Worm (Caenorhabditis elegans) whole organism, L1 larva: ENCODE measurements around the gene ZC449.2.

Source experiments
- C16A3.4 ChIP-seq: fragments of 150-350 bp; optimal IDR thresholded peaks from 2 replicates; lab custom pipeline; 2014; ENCODE audit warnings: missing biosample characterization, missing genetic modification characterization
- blmp-1 ChIP-seq: fragments of 150-350 bp; optimal IDR thresholded peaks from 2 replicates; lab custom pipeline; 2014; ENCODE audit warnings: missing biosample characterization, missing genetic modification characterization
- ceh-8 ChIP-seq: fragments of 200-800 bp; sonication (Bioruptor generic); optimal IDR thresholded peaks from 2 replicates; lab custom pipeline; 2018; ENCODE audit warnings: mild to moderate bottlenecking, missing genetic modification characterization, moderate library complexity, missing compliant biosample characterization
- ces-1 ChIP-seq: fragments of 150-350 bp; optimal IDR thresholded peaks from 2 replicates; lab custom pipeline; 2014; ENCODE audit warnings: missing biosample characterization, missing genetic modification reagents, missing genetic modification characterization
- dpl-1 ChIP-seq, 3 experiments: fragments of 150-350 bp in 2 of 3; sonication (generic microtip) in 1 of 3; optimal IDR thresholded peaks; 2 replicates each; lab custom pipeline; 2014 to 2017; ENCODE audit warnings: missing biosample characterization in 3 of 3, missing genetic modification characterization in 3 of 3, missing genetic modification reagents in 3 of 3
- efl-1 ChIP-seq, 4 experiments: fragments of 150-350 bp; optimal IDR thresholded peaks in 3 of 4; peaks in 1 of 4; 1 replicate in 1 of 4; 2 replicates in 3 of 4; lab custom pipeline; 2014; ENCODE audit warnings: missing biosample characterization in 2 of 4, missing genetic modification characterization in 2 of 4, missing genetic modification reagents in 2 of 4
- elt-2 ChIP-seq: sonication (generic microtip); optimal IDR thresholded peaks from 2 replicates; lab custom pipeline; 2016; ENCODE audit warnings: missing genetic modification characterization, mild to moderate bottlenecking, inconsistent platforms, missing compliant biosample characterization, missing genetic modification reagents
- elt-3 ChIP-seq, 6 experiments: fragments of 150-350 bp in 1 of 6; sonication (generic microtip); optimal IDR thresholded peaks; 2 replicates each; lab custom pipeline; 2017 to 2018; ENCODE audit warnings: missing biosample characterization in 6 of 6, missing genetic modification characterization in 6 of 6, inconsistent platforms in 1 of 6
- ets-5 ChIP-seq: fragments of 200-800 bp; sonication (Bioruptor generic); IDR thresholded peaks from 2 replicates; pipeline ENCODE4 v1.3.6; 2022; ENCODE audit warnings: missing genetic modification characterization, missing compliant biosample characterization
- irx-1 ChIP-seq: sonication (generic microtip); optimal IDR thresholded peaks from 2 replicates; lab custom pipeline; 2016; ENCODE audit warnings: missing genetic modification characterization, missing compliant biosample characterization
- jun-1 ChIP-seq: fragments of 150-350 bp; optimal IDR thresholded peaks from 2 replicates; lab custom pipeline; 2014; ENCODE audit warnings: missing biosample characterization, missing genetic modification reagents, missing genetic modification characterization
- lin-14 ChIP-seq: fragments of 200-800 bp; sonication (Bioruptor generic); optimal IDR thresholded peaks from 2 replicates; lab custom pipeline; 2018; ENCODE audit warnings: mild to moderate bottlenecking, missing genetic modification characterization, moderate library complexity, missing compliant biosample characterization
- lsy-2 ChIP-seq, 2 experiments: fragments of 150-350 bp; optimal IDR thresholded peaks; 2 replicates each; lab custom pipeline; 2014; ENCODE audit warnings: missing biosample characterization in 2 of 2, missing genetic modification characterization in 2 of 2
- mdl-1 ChIP-seq, 2 experiments: fragments of 150-350 bp; optimal IDR thresholded peaks; 2 replicates each; lab custom pipeline; 2014 to 2017; ENCODE audit warnings: missing biosample characterization in 2 of 2, missing genetic modification characterization in 2 of 2, inconsistent platforms in 1 of 2
- mep-1 ChIP-seq: fragments of 150-350 bp; optimal IDR thresholded peaks from 2 replicates; lab custom pipeline; 2014; ENCODE audit warnings: missing biosample characterization, missing genetic modification characterization
- nhr-237 ChIP-seq: fragments of 150-350 bp; optimal IDR thresholded peaks from 2 replicates; lab custom pipeline; 2014; ENCODE audit warnings: missing biosample characterization, missing genetic modification characterization
- nhr-47 ChIP-seq: sonication (generic microtip); optimal IDR thresholded peaks from 2 replicates; lab custom pipeline; 2016; ENCODE audit warnings: mild to moderate bottlenecking, missing genetic modification characterization, moderate library complexity, missing compliant biosample characterization
- nhr-71 ChIP-seq: sonication (generic microtip); optimal IDR thresholded peaks from 2 replicates; lab custom pipeline; 2016; ENCODE audit warnings: mild to moderate bottlenecking, missing genetic modification characterization, moderate library complexity, missing compliant biosample characterization
- nhr-76 ChIP-seq: sonication (generic microtip); optimal IDR thresholded peaks from 2 replicates; lab custom pipeline; 2017; ENCODE audit warnings: missing biosample characterization, missing genetic modification characterization
- nhr-85 ChIP-seq: sonication (generic microtip); peaks from one replicate; lab custom pipeline; 2016; ENCODE audit warnings: missing genetic modification characterization, inconsistent platforms, missing compliant biosample characterization
- pag-3 ChIP-seq: sonication (generic microtip); optimal IDR thresholded peaks from 2 replicates; lab custom pipeline; 2017; ENCODE audit warnings: missing genetic modification characterization, mild to moderate bottlenecking, missing compliant biosample characterization, antibody characterized with exemption, borderline replicate concordance; ENCODE audit not compliant: insufficient read depth
- pqm-1 ChIP-seq: sonication (generic microtip); optimal IDR thresholded peaks from 3 replicates; lab custom pipeline; 2017; ENCODE audit warnings: missing biosample characterization, missing genetic modification characterization
- skn-1 ChIP-seq: fragments of 150-350 bp; optimal IDR thresholded peaks from 2 replicates; lab custom pipeline; 2014; ENCODE audit warnings: missing biosample characterization, missing genetic modification characterization
- sox-4 ChIP-seq: sonication (generic microtip); optimal IDR thresholded peaks from 2 replicates; lab custom pipeline; 2016; ENCODE audit warnings: missing genetic modification characterization, missing compliant biosample characterization
- sup-37 ChIP-seq: fragments of 200-800 bp; sonication (Bioruptor generic); optimal IDR thresholded peaks from 2 replicates; lab custom pipeline; 2018; ENCODE audit warnings: mild to moderate bottlenecking, missing genetic modification characterization, missing compliant biosample characterization
- tbx-2 ChIP-seq: sonication (generic microtip); optimal IDR thresholded peaks from 2 replicates; lab custom pipeline; 2016; ENCODE audit warnings: missing genetic modification characterization, missing compliant biosample characterization
- unc-130 ChIP-seq: fragments of 150-350 bp; optimal IDR thresholded peaks from 2 replicates; lab custom pipeline; 2017; ENCODE audit warnings: missing biosample characterization, missing genetic modification characterization, inconsistent platforms
- unc-30 ChIP-seq: sonication (generic microtip); optimal IDR thresholded peaks from 2 replicates; lab custom pipeline; 2017; ENCODE audit warnings: missing biosample characterization, missing genetic modification characterization
- unc-62 ChIP-seq: fragments of 150-350 bp; optimal IDR thresholded peaks from 2 replicates; lab custom pipeline; 2014; ENCODE audit warnings: missing biosample characterization, missing genetic modification reagents, missing genetic modification characterization
- unc-86 ChIP-seq: sonication (generic microtip); optimal IDR thresholded peaks from 2 replicates; lab custom pipeline; 2016; ENCODE audit warnings: missing genetic modification characterization, missing compliant biosample characterization
- unc-98 ChIP-seq: fragments of 200-800 bp; sonication (Bioruptor generic); IDR thresholded peaks from 2 replicates; pipeline ENCODE4 v1.3.6; 2022; ENCODE audit warnings: missing genetic modification characterization, missing compliant biosample characterization
- ztf-11 ChIP-seq, 2 experiments: sonication (generic microtip); optimal IDR thresholded peaks; 2 replicates each; lab custom pipeline; 2016 to 2017; ENCODE audit warnings: missing genetic modification characterization in 2 of 2, missing biosample characterization in 1 of 2, missing compliant biosample characterization in 1 of 2
- ztf-4 ChIP-seq: fragments of 150-350 bp; optimal IDR thresholded peaks from 2 replicates; lab custom pipeline; 2014; ENCODE audit warnings: missing biosample characterization, missing genetic modification characterization

ZC449.2 gene

DNA sequence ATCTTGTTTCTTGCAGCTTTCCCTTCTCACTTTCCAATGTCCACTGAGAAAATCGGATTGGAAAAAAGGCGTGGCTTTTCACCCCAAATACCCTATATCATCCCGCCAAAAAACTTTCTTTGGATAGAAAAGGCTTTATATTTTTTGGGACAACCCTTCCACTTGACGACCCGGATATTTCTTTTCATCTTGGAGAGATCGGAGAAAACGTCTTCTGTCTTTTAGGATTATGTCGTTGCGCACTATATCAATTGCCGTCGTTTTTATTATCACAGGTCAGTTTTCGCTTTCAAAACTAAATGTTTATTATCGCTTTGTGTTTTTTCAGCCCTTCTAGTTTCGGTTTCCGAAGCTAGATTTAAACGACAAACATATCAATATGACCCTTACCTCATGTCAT lies 22.8 kb downstream of the ZC449.2 start, which contains the start of gene Y64H9A.2:
Y64H9A.2 (plus strand) TSS at position 90 of the 400 bp plus-strand sequence.
- no peak for TF ChIP-seq nhr-76
- peak; percentile 91 for TF ChIP-seq blmp-1 (tag; lab: Kevin White, UChicago)
- TF ChIP-seq, all 84 proteins: peak for 1

DNA sequence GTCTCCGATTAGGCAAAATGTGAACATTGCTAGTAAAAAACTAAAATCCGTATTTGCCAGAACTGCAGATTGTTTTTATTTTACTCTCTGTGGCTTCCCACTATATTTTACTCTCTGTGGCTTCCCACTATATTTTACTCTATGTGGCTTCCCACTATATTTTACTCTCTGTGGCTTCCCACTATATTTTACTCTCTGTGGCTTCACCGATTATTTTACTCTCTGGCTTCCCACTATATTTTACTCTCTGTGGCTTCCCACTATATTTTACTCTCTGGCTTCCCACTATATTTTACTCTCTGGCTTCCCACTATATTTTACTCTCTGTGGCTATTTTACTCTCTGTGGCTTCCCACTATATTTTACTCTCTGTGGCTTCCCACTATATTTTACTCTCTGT lies 35.1 kb downstream of the ZC449.2 start:
- TF ChIP-seq ztf-11 (tag; optimal IDR thresholded peaks at IDR 0.05; lab: Kevin White, UChicago) (peak in 1 of 2 experiments; percentile 21), ceh-8 (peak; percentile 81)
- TF ChIP-seq, all 84 proteins: peak for 2; not testable (repeated sequence) for 82

DNA sequence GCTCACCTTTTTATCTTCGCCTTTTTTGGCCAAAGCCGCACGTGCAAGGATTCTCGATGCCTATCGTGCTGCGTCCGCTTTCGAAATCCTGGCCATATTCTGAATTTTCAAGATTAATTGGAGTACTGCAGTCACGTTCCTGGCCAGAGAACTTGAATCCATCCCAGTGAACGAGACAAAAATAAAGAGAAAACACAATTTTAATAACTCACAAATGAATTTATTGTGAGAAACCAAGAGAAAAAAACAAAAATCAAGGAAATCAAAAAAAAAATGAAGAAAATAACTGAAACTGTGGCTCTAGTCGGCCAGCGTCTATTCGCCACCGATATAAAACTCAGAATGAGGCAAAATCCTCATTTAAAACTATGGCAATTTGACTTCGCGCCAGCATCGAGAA lies 38.1 kb downstream of the ZC449.2 start, which contains the start of gene C24H10.4:
C24H10.4 (minus strand) TSS at position 101 of the 400 bp plus-strand sequence.
- TF ChIP-seq tbx-2 (tag; lab: Kevin White, UChicago): no peak

DNA sequence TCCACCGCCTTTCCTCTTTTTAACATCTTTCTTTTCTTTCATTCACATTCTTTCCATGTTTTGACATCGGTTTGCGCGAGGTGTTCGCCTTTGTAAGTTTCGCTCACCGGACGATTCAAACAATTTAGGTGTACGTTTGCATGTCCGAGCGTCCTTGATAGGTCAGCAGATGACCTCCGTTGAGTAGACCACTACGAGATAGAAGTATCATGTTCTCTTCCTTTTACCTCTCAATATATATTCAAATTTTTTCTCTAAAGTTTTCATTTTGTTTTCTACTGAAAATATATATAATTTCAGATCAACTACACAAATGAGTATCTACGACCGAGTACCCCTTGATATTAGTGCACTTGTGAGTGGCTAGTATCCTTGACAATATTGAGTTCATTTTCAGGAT lies 39.7 kb downstream of the ZC449.2 start, which contains the start of gene C24H10.3:
C24H10.3 (plus strand) TSS at position 301 of the 400 bp plus-strand sequence.
- TF ChIP-seq blmp-1 (tag; lab: Kevin White, UChicago): peak; percentile 41
- no peak for TF ChIP-seq ets-5 (GFP tag; lab: Robert Waterston, UW)
- TF ChIP-seq elt-3 (tag; optimal IDR thresholded peaks at IDR 0.05; lab: Kevin White, UChicago): no peak
- TF ChIP-seq unc-62: no peak
- no peak for TF ChIP-seq nhr-237 (tag; lab: Kevin White, UChicago)
- TF ChIP-seq lin-14 (GFP tag; lab: Kevin White, UChicago): peak; percentile 13
- TF ChIP-seq efl-1 (optimal IDR thresholded peaks at IDR 0.05; lab: Kevin White, UChicago): no peak
- no peak for TF ChIP-seq efl-1 (GFP tag; optimal IDR thresholded peaks at IDR 0.05 in 1 of 2; lab: Kevin White, UChicago)
- no peak for TF ChIP-seq irx-1 (tag; lab: Kevin White, UChicago)
- TF ChIP-seq dpl-1 (GFP tag; optimal IDR thresholded peaks at IDR 0.05; lab: Kevin White, UChicago): no peak
- peak; percentile 25 for TF ChIP-seq mep-1 (tag; lab: Kevin White, UChicago)
- no peak for TF ChIP-seq ces-1 (GFP tag; lab: Kevin White, UChicago)

DNA sequence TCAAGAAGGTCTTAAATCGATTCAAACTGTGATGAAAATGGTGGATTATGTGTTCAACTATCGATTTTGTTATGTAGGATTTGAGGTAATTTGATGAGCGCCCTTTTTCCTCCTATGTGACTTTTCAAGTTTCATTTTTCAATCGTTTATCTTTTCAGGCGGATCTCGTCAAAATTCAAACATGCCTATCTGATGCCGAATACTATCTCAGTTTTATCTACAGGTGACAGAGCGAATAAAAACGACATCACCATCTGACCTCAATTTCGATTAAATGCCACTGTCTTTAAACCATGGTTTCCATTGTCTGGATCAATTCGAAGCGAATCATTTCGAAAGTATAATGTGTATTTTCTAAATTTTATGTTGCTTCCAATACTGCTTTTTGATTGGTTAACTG lies 40.7 kb downstream of the ZC449.2 start:
- TF ChIP-seq unc-30 (tag; lab: Kevin White, UChicago): no peak
- no peak for TF ChIP-seq skn-1 (tag; lab: Kevin White, UChicago)
- no peak for TF ChIP-seq jun-1 (tag; lab: Kevin White, UChicago)
- TF ChIP-seq mdl-1 (tag; optimal IDR thresholded peaks at IDR 0.05; lab: Kevin White, UChicago): no peak
- TF ChIP-seq pqm-1 (tag; lab: Kevin White, UChicago): no peak
- TF ChIP-seq mep-1 (tag; lab: Kevin White, UChicago): peak; percentile 18
- TF ChIP-seq nhr-76: no peak
- TF ChIP-seq unc-98 (GFP tag; lab: Robert Waterston, UW): no peak
- no peak for TF ChIP-seq unc-62
- no peak for TF ChIP-seq unc-86 (tag; lab: Kevin White, UChicago)
- TF ChIP-seq sup-37: no peak
- TF ChIP-seq C16A3.4: no peak
- no peak for TF ChIP-seq unc-130 (tag; lab: Kevin White, UChicago)
- no peak for TF ChIP-seq nhr-237 (tag; lab: Kevin White, UChicago)
- no peak for TF ChIP-seq ceh-8
- TF ChIP-seq sox-4: no peak
- TF ChIP-seq lsy-2 (tag; optimal IDR thresholded peaks at IDR 0.05; lab: Kevin White, UChicago): no peak
- no peak for TF ChIP-seq nhr-47 (tag; lab: Kevin White, UChicago)
- TF ChIP-seq nhr-71 (tag; lab: Kevin White, UChicago): no peak
- no peak for TF ChIP-seq elt-2 (tag; lab: Kevin White, UChicago)
- TF ChIP-seq pag-3: no peak
- TF ChIP-seq lin-14 (GFP tag; lab: Kevin White, UChicago): no peak
- peak; percentile 74 for TF ChIP-seq blmp-1 (tag; lab: Kevin White, UChicago)
- no peak for TF ChIP-seq ztf-4 (tag; lab: Kevin White, UChicago)
- no peak for TF ChIP-seq ets-5 (GFP tag; lab: Robert Waterston, UW)
- TF ChIP-seq dpl-1 (GFP tag; optimal IDR thresholded peaks at IDR 0.05; lab: Kevin White, UChicago): no peak
- peak; percentile 78 for TF ChIP-seq nhr-85 (tag; lab: Kevin White, UChicago)
- TF ChIP-seq, all 84 proteins: peak for 3
